Worm (Caenorhabditis elegans): ENCODE results near the gene asna-1.

asna-1 gene

ce11 chrIII:8904914-8905665 is 10.2 kb downstream of the asna-1 start, which contains the start of gene unc-32:
Gene unc-32 (plus strand): TSS chrIII:8905615.
- TF ChIP-seq madf-6 (GFP tag; IDR thresholded peaks at IDR 0.05) (0 out of 2 replicates have a peak, but pooled peaks have one; percentile 8), hrde-1 (tag; optimal IDR thresholded peaks at IDR 0.05; ENCODE audit: borderline replicate concordance) (no peak), lin-40 (tag; optimal IDR thresholded peaks at IDR 0.05) (peak; percentile 18), nhr-27 (tag; optimal IDR thresholded peaks at IDR 0.05) (no peak), attf-5 (GFP tag; optimal IDR thresholded peaks at IDR 0.05) (peak; percentile 22), Y95B8A.8 (GFP tag; IDR thresholded peaks at IDR 0.05) (no peak), pbrm-1 (GFP tag; IDR thresholded peaks at IDR 0.05) (peak; percentile 47; the same call in 1 of the 2 replicates), zfh-2 (GFP tag; conservative IDR thresholded peaks at IDR 0.05) (peak; percentile 59), lag-1 (GFP tag; IDR thresholded peaks at IDR 0.05) (no peak), lin-54 (GFP tag; optimal IDR thresholded peaks at IDR 0.05) (no peak), ztf-3 (GFP tag; optimal IDR thresholded peaks at IDR 0.05) (no peak), egrh-3 (GFP tag; IDR thresholded peaks at IDR 0.05) (no peak), ztf-25 (GFP tag; IDR thresholded peaks at IDR 0.05) (no peak), F57C9.4 (tag; optimal IDR thresholded peaks at IDR 0.05) (no peak), lin-35 (GFP tag; optimal IDR thresholded peaks at IDR 0.05) (peak in 1 of 3 experiments; percentile 53), cebp-1 (GFP tag; IDR thresholded peaks at IDR 0.05) (peak; percentile 68), cebp-1 (tag; optimal IDR thresholded peaks at IDR 0.05) (peak; percentile 84), chd-7 (tag; optimal IDR thresholded peaks at IDR 0.05) (peak; percentile 21), ama-1 (optimal IDR thresholded peaks at IDR 0.05) (no peak), ama-1 (GFP tag; optimal IDR thresholded peaks at IDR 0.05) (peak in 1 of 2 experiments; percentile 17), ekl-4 (GFP tag; IDR thresholded peaks at IDR 0.05) (no peak), C06A6.2 (GFP tag; conservative IDR thresholded peaks at IDR 0.05) (no peak), nhr-179 (tag; optimal IDR thresholded peaks at IDR 0.05) (no peak), F39B2.1 (GFP tag; IDR thresholded peaks at IDR 0.05) (no peak), pha-4 (tag; optimal IDR thresholded peaks at IDR 0.05) (peak; percentile 37), lsy-27 (tag; optimal IDR thresholded peaks at IDR 0.05; ENCODE audit: borderline replicate concordance, insufficient read depth) (no peak), madf-10 (tag; optimal IDR thresholded peaks at IDR 0.05) (no peak), hsf-1 (GFP tag; IDR thresholded peaks at IDR 0.05) (no peak), ZK185.1 (tag; optimal IDR thresholded peaks at IDR 0.05; ENCODE audit: poor library complexity, severe bottlenecking) (no peak), sptf-2 (GFP tag; optimal IDR thresholded peaks at IDR 0.05) (no peak), hmg-1.2 (GFP tag; IDR thresholded peaks at IDR 0.05) (0 out of 2 replicates have a peak, but pooled peaks have one; percentile 5), ceh-100 (GFP tag; IDR thresholded peaks at IDR 0.05) (no peak), let-607 (tag; optimal IDR thresholded peaks at IDR 0.05) (peak in 1 of 2 experiments; percentile 29), K12H6.12 (tag; optimal IDR thresholded peaks at IDR 0.05) (peak; percentile 24), athp-1 (tag; optimal IDR thresholded peaks at IDR 0.05) (peak; percentile 22), gei-17 (GFP tag; optimal IDR thresholded peaks at IDR 0.05) (no peak), ztf-6 (GFP tag; IDR thresholded peaks at IDR 0.05) (no peak)

DNA sequence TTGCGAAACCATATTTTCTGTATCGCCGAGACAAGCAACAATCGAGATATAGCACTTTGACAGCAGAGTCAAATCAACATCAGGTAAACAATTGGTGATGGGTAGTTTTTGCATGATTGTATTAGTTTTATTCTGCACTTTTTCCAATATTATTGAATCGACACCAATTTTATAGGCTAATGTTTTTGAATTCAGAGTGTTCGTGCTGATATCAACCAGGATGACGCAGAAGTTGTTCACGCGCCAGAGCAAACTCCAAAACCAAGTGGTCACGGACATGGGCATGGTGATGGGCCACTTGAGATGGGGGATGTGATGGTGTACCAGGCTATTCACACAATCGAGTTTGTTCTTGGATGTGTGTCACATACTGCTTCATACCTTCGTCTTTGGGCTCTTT is 15.3 kb downstream of the asna-1 start:
- TF ChIP-seq zfh-2 (GFP tag; conservative IDR thresholded peaks at IDR 0.05) (no peak), F37B4.10 (GFP tag; IDR thresholded peaks at IDR 0.05) (no peak), sdz-38 (tag; optimal IDR thresholded peaks at IDR 0.05) (no peak), attf-6 (GFP tag; IDR thresholded peaks at IDR 0.05) (no peak), die-1 (tag; optimal IDR thresholded peaks at IDR 0.05) (no peak)
